Fruit fly (Drosophila melanogaster) whole organism, adult: ENCODE results near the gene CG14421.

ENCODE experiments used
- CG7045 ChIP-seq: fragments of 200-800 bp; sonication (Bioruptor generic); optimal IDR thresholded peaks from 2 replicates; lab custom pipeline; 2017; ENCODE audit warnings: missing biosample characterization, mild to moderate bottlenecking, missing genetic modification characterization
- bab1 ChIP-seq: fragments of 200-800 bp; sonication (Bioruptor generic); optimal IDR thresholded peaks from 3 replicates; lab custom pipeline; 2019; ENCODE audit warnings: missing biosample characterization, mild to moderate bottlenecking, missing genetic modification characterization, moderate library complexity
- cic ChIP-seq: fragments of 200-800 bp; sonication (Bioruptor generic); optimal IDR thresholded peaks from 2 replicates; lab custom pipeline; 2017; ENCODE audit warnings: missing biosample characterization, mild to moderate bottlenecking, missing genetic modification characterization, moderate library complexity
- tj ChIP-seq: fragments of 200-800 bp; sonication (Bioruptor generic); optimal IDR thresholded peaks from 3 replicates; lab custom pipeline; 2017; ENCODE audit warnings: missing biosample characterization, mild to moderate bottlenecking, missing genetic modification characterization, moderate library complexity
- toe ChIP-seq: fragments of 200-800 bp; sonication (Bioruptor generic); optimal IDR thresholded peaks from 2 replicates; lab custom pipeline; 2016; ENCODE audit warnings: missing biosample characterization, missing genetic modification characterization

- TF ChIP-seq toe (no peak), CG7045 (GFP tag; lab: Kevin White, UChicago) (no peak), tj (GFP tag; lab: Kevin White, UChicago) (no peak), cic (no peak), bab1 (GFP tag; lab: Kevin White, UChicago) (no peak)
Observed at dm6 chrX:2941108-2941507, at the start of gene CG14421.
